Fruit fly (Drosophila melanogaster): Measurements from ENCODE around the gene Myc.
A peak's percentile ranks its signal among the peaks of the same experiment; 100 is the strongest.

Gene Myc

DNA sequence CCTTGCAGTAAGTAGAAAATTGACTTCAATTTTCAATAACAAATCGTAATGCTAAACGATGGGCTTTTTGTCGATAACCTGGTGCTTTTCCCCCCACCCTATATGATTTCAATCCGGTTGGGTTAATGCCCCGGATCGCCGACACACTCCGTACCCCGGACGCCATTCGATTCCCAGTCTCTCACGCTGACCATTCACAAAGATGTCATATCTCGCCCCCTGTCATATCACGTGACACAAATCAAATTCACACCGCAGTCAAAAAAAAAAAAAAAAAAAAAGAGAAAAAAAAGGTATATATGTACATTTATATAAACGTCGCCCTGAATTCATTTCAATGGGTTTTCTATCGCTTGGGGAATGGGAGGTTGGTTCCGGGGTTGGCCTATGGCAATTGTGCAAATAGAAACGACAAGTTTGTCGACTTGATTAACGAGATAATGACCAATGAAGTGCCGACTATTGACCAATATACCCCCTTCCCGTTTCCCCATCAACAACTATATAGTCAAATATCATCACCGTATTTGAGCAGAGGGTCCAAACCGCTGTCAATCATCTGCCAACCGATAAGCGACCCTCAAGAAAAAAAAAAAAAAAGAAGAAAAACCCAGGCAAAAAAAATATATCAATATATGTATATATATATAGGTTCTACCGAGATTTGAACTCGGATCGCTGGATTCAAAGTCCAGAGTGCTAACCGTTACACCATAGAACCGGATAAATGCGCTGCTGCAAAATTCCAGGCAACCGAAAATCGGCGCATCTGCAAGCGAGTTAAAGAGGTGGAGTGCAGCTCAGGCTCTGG lies 54.0 kb downstream of the Myc start (continued):
- TF ChIP-seq CG12104 (GFP tag; optimal IDR thresholded peaks at IDR 0.05) (no peak), crol (GFP tag; IDR thresholded peaks at IDR 0.05) (peak; percentile 57), ci (GFP tag; IDR thresholded peaks at IDR 0.05) (peak; percentile 37; the same call in 1 of the 3 replicates), CG6791 (GFP tag; IDR thresholded peaks at IDR 0.05; ENCODE audit: partially characterized antibody) (peak; percentile 28; the same call in 1 of the 3 replicates), CG18011 (GFP tag; optimal IDR thresholded peaks at IDR 0.05) (no peak), amos (GFP tag; IDR thresholded peaks at IDR 0.05; ENCODE audit: partially characterized antibody) (peak; percentile 62; the same call in 1 of the 2 replicates), Pdp1 (GFP tag; optimal IDR thresholded peaks at IDR 0.05) (peak in 1 of 2 experiments; percentile 43), wek (GFP tag; optimal IDR thresholded peaks at IDR 0.05) (peak; percentile 7), Lhr (GFP tag; optimal IDR thresholded peaks at IDR 0.05) (no peak)

DNA sequence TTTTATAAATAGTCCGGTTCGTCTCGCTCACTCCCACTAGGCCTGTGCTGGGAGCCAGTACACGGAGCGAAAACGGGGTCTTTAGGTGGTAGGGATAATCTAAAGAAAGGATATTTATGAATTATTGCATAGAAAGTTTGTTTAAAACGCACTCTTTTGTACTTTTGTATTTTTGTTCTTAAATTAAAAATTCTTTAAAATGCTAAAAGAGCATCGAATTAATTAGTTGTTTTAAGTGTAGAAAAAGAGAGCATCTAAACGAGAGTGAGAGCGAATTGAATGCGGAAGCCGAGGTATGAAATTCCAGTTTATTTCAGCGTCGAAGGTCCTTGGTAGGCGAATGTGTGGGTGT lies 54.6 kb downstream of the Myc start:
- peak; percentile 16 for TF ChIP-seq Sry-δ (GFP tag; optimal IDR thresholded peaks at IDR 0.05)
- no peak for TF ChIP-seq CG6254 (GFP tag; optimal IDR thresholded peaks at IDR 0.05)
- TF ChIP-seq H2.0 (GFP tag; IDR thresholded peaks at IDR 0.05): peak; percentile 77
- no peak for TF ChIP-seq sd (tag; optimal IDR thresholded peaks at IDR 0.05)
- no peak for TF ChIP-seq CG18476 (GFP tag; optimal IDR thresholded peaks at IDR 0.05)
- TF ChIP-seq salm (tag; optimal IDR thresholded peaks at IDR 0.05): peak; percentile 68
- no peak for TF ChIP-seq pan (optimal IDR thresholded peaks at IDR 0.05)
- TF ChIP-seq pan (GFP tag; optimal IDR thresholded peaks at IDR 0.05 in 1 of 2, IDR thresholded peaks at IDR 0.05 in 1 of 2): peak in 1 of 2 experiments; percentile 66
- TF ChIP-seq MTF-1 (GFP tag; optimal IDR thresholded peaks at IDR 0.05; ENCODE audit: borderline replicate concordance): no peak
- no peak for TF ChIP-seq sc (optimal IDR thresholded peaks at IDR 0.05)
- TF ChIP-seq sc (GFP tag; optimal IDR thresholded peaks at IDR 0.05): peak; percentile 30
- no peak for TF ChIP-seq inv (GFP tag; IDR thresholded peaks at IDR 0.05; ENCODE audit: partially characterized antibody)
- peak; percentile 96 for TF ChIP-seq Ets65A (GFP tag)
- peak; percentile 8 for TF ChIP-seq schlank (tag; optimal IDR thresholded peaks at IDR 0.05)
- TF ChIP-seq br (optimal IDR thresholded peaks at IDR 0.05): no peak
- TF ChIP-seq fru (optimal IDR thresholded peaks at IDR 0.05): no peak
- TF ChIP-seq Taf1 (GFP tag; IDR thresholded peaks at IDR 0.05): no peak
- TF ChIP-seq her (GFP tag; optimal IDR thresholded peaks at IDR 0.05): peak; percentile 64
- no peak for TF ChIP-seq toy (GFP tag; IDR thresholded peaks at IDR 0.05)
- TF ChIP-seq CG7271 (tag; optimal IDR thresholded peaks at IDR 0.05): peak; percentile 26
- TF ChIP-seq D (optimal IDR thresholded peaks at IDR 0.05): no peak
- TF ChIP-seq D (GFP tag; optimal IDR thresholded peaks at IDR 0.05): peak; percentile 50
- TF ChIP-seq CG10267 (tag; optimal IDR thresholded peaks at IDR 0.05): peak; percentile 68
- TF ChIP-seq CG11723 (GFP tag; optimal IDR thresholded peaks at IDR 0.05): peak; percentile 52
- TF ChIP-seq Doc3 (GFP tag; IDR thresholded peaks at IDR 0.05; ENCODE audit: partially characterized antibody): no peak
- peak; percentile 60 for TF ChIP-seq CG9437 (GFP tag; optimal IDR thresholded peaks at IDR 0.05)
- peak; percentile 57 for TF ChIP-seq Neu2 (GFP tag; optimal IDR thresholded peaks at IDR 0.05; ENCODE audit: borderline replicate concordance)
- peak; percentile 18 for TF ChIP-seq HmgD (GFP tag; optimal IDR thresholded peaks at IDR 0.05)
- TF ChIP-seq NC2α (GFP tag; optimal IDR thresholded peaks at IDR 0.05): peak; percentile 73
- no peak for TF ChIP-seq CG10543 (GFP tag; optimal IDR thresholded peaks at IDR 0.05)
- TF ChIP-seq Ptx1 (GFP tag; IDR thresholded peaks at IDR 0.05): peak; percentile 70
- peak; percentile 97 for TF ChIP-seq fd102C (GFP tag; optimal IDR thresholded peaks at IDR 0.05)
- TF ChIP-seq CG16863 (GFP tag; optimal IDR thresholded peaks at IDR 0.05): peak; percentile 76
- TF ChIP-seq ewg (GFP tag; optimal IDR thresholded peaks at IDR 0.05): peak; percentile 53
- TF ChIP-seq HLH54F (GFP tag; optimal IDR thresholded peaks at IDR 0.05): peak; percentile 26
- TF ChIP-seq CG3065 (GFP tag; optimal IDR thresholded peaks at IDR 0.05): peak; percentile 73
- peak; percentile 80 for TF ChIP-seq Oli (tag; optimal IDR thresholded peaks at IDR 0.05)
- no peak for TF ChIP-seq Tbp (GFP tag; optimal IDR thresholded peaks at IDR 0.05)
- no peak for TF ChIP-seq amos (GFP tag; IDR thresholded peaks at IDR 0.05; ENCODE audit: partially characterized antibody)
- TF ChIP-seq Aef1 (GFP tag; IDR thresholded peaks at IDR 0.05): peak; percentile 16; the same call in 1 of the 3 replicates
- TF ChIP-seq h (optimal IDR thresholded peaks at IDR 0.05): no peak
